Worm (Caenorhabditis elegans) whole organism, L3 larva: ENCODE measurements around the gene D2062.4.

Source experiments
- ceh-9 ChIP-seq: sonication (generic microtip); optimal IDR thresholded peaks from 2 replicates; lab custom pipeline; 2018; ENCODE audit warnings: missing biosample characterization, missing genetic modification characterization
- pqm-1 ChIP-seq: fragments of 150-350 bp; optimal IDR thresholded peaks from 2 replicates; lab custom pipeline; 2017; ENCODE audit warnings: missing biosample characterization, missing genetic modification characterization, inconsistent platforms

DNA sequence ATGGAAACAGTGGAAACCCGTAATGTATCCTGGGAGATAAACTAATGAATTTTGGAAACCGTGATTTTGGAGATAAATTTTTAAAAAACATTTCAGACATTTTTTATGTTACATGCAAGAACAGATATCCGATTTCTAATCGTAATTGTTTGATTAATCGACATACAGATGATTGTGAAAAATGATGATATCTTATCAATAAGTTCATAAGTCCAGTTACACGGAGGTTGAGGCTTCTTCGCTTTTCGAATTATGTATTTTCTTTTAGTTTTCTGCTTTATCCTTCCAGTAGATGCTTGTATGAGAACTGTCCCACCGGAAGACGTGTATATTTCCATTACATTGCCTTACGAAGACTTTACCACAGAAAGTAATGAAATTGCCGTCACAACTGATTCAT, 42.4 kb downstream of the D2062.4 start, which contains the start of gene F22E5.22:
- TF ChIP-seq pqm-1 (no peak), ceh-9 (tag; lab: Kevin White, UChicago) (no peak)
